Worm (Caenorhabditis elegans) whole organism, young adult: Measurements from ENCODE around the gene C02F5.3.

Experiments
- B0019.2 ChIP-seq: fragments of 200-800 bp; sonication (Bioruptor generic); conservative IDR thresholded peaks from 2 replicates; pipeline ENCODE4 v1.3.6; 2022; ENCODE audit warnings: missing genetic modification reagents, missing genetic modification characterization, missing compliant biosample characterization
- B0261.1 ChIP-seq: sonication (generic microtip); optimal IDR thresholded peaks from 2 replicates; lab custom pipeline; 2016; ENCODE audit warnings: mild to moderate bottlenecking, missing genetic modification characterization, moderate library complexity, missing compliant biosample characterization
- B0336.3 ChIP-seq: fragments of 200-800 bp; sonication (Bioruptor generic); IDR thresholded peaks from 2 replicates; pipeline ENCODE4 v1.3.6; 2022; ENCODE audit warnings: missing genetic modification characterization, missing compliant biosample characterization
- F10E7.11 ChIP-seq: sonication (generic microtip); optimal IDR thresholded peaks from 2 replicates; lab custom pipeline; 2017; ENCODE audit warnings: mild to moderate bottlenecking, missing genetic modification characterization, moderate library complexity, missing compliant biosample characterization
- F22D6.2 ChIP-seq: sonication (generic microtip); optimal IDR thresholded peaks from 2 replicates; lab custom pipeline; 2016; ENCODE audit warnings: mild to moderate bottlenecking, missing genetic modification characterization, missing compliant biosample characterization
- F37B4.10 ChIP-seq: fragments of 200-800 bp; sonication (Bioruptor generic); IDR thresholded peaks from 2 replicates; pipeline ENCODE4 v1.3.6; 2022; ENCODE audit warnings: missing genetic modification characterization, missing compliant biosample characterization
- F52B5.7 ChIP-seq: sonication (generic microtip); optimal IDR thresholded peaks from 2 replicates; lab custom pipeline; 2016; ENCODE audit warnings: mild to moderate bottlenecking, missing genetic modification characterization, missing compliant biosample characterization
- Y67H2A.10 ChIP-seq: fragments of 200-800 bp; sonication (Bioruptor generic); conservative IDR thresholded peaks from 2 replicates; pipeline ENCODE4 v1.3.6; 2022; ENCODE audit warnings: missing genetic modification reagents, missing genetic modification characterization, missing compliant biosample characterization
- akir-1 ChIP-seq: fragments of 200-800 bp; sonication (Bioruptor generic); optimal IDR thresholded peaks from 2 replicates; lab custom pipeline; 2018; ENCODE audit warnings: mild to moderate bottlenecking, missing genetic modification characterization, moderate library complexity, missing compliant biosample characterization
- aptf-3 ChIP-seq: fragments of 200-800 bp; sonication (Bioruptor generic); IDR thresholded peaks from 2 replicates; pipeline ENCODE4 v1.3.6; 2022; ENCODE audit warnings: missing genetic modification characterization, missing compliant biosample characterization
- atf-7 ChIP-seq: sonication (generic microtip); optimal IDR thresholded peaks from 2 replicates; lab custom pipeline; 2017; ENCODE audit warnings: mild to moderate bottlenecking, missing genetic modification characterization, missing compliant biosample characterization
- attf-5 ChIP-seq: fragments of 200-800 bp; sonication (Bioruptor generic); optimal IDR thresholded peaks from 2 replicates; lab custom pipeline; 2018; ENCODE audit warnings: mild to moderate bottlenecking, missing genetic modification characterization, missing compliant biosample characterization
- attf-6 ChIP-seq: fragments of 200-800 bp; sonication (Bioruptor generic); IDR thresholded peaks from 2 replicates; pipeline ENCODE4 v1.3.6; 2022; ENCODE audit warnings: missing genetic modification reagents, missing genetic modification characterization, missing compliant biosample characterization
- bed-2 ChIP-seq: fragments of 200-800 bp; sonication (Bioruptor generic); IDR thresholded peaks from 2 replicates; pipeline ENCODE4 v1.3.6; 2022; ENCODE audit warnings: missing genetic modification reagents, missing genetic modification characterization, missing compliant biosample characterization
- ceh-100 ChIP-seq: fragments of 200-800 bp; sonication (Bioruptor generic); IDR thresholded peaks from 2 replicates; pipeline ENCODE4 v1.3.6; 2022; ENCODE audit warnings: missing genetic modification reagents, missing genetic modification characterization, missing compliant biosample characterization
- ceh-27 ChIP-seq: fragments of 200-800 bp; sonication (Bioruptor generic); optimal IDR thresholded peaks from 2 replicates; lab custom pipeline; 2018; ENCODE audit warnings: mild to moderate bottlenecking, missing genetic modification characterization, moderate library complexity, missing compliant biosample characterization
- ceh-79 ChIP-seq: sonication (generic microtip); optimal IDR thresholded peaks from 2 replicates; lab custom pipeline; 2017; ENCODE audit warnings: mild to moderate bottlenecking, missing genetic modification characterization, missing compliant biosample characterization
- ceh-91 ChIP-seq: fragments of 200-800 bp; sonication (Bioruptor generic); IDR thresholded peaks from 2 replicates; pipeline ENCODE4 v1.3.6; 2022; ENCODE audit warnings: missing genetic modification reagents, missing genetic modification characterization, missing compliant biosample characterization
- dox-1 ChIP-seq: fragments of 200-800 bp; sonication (Bioruptor generic); IDR thresholded peaks from 2 replicates; pipeline ENCODE4 v1.3.6; 2022; ENCODE audit warnings: missing genetic modification reagents, missing genetic modification characterization, missing compliant biosample characterization
- efl-1 ChIP-seq: fragments of 150-350 bp; optimal IDR thresholded peaks from 2 replicates; lab custom pipeline; 2014; ENCODE audit warnings: missing biosample characterization, missing genetic modification reagents, missing genetic modification characterization
- egl-18 ChIP-seq: fragments of 200-800 bp; sonication (Bioruptor generic); IDR thresholded peaks from 2 replicates; pipeline ENCODE4 v1.3.6; 2022; ENCODE audit warnings: missing genetic modification reagents, missing genetic modification characterization, missing compliant biosample characterization
- egrh-3 ChIP-seq: fragments of 200-800 bp; sonication (Bioruptor generic); IDR thresholded peaks from 2 replicates; pipeline ENCODE4 v1.3.6; 2022; ENCODE audit warnings: missing genetic modification reagents, missing genetic modification characterization, missing compliant biosample characterization
- ekl-4 ChIP-seq: fragments of 200-800 bp; sonication (Bioruptor generic); IDR thresholded peaks from 2 replicates; pipeline ENCODE4 v1.3.6; 2022; ENCODE audit warnings: missing genetic modification reagents, missing genetic modification characterization, missing compliant biosample characterization
- ets-4 ChIP-seq: fragments of 200-800 bp; sonication (Bioruptor generic); optimal IDR thresholded peaks from 2 replicates; lab custom pipeline; 2018; ENCODE audit warnings: mild to moderate bottlenecking, missing genetic modification characterization, missing compliant biosample characterization
- fkh-3 ChIP-seq: sonication (generic microtip); optimal IDR thresholded peaks from 2 replicates; lab custom pipeline; 2016; ENCODE audit warnings: mild to moderate bottlenecking, missing genetic modification characterization, missing compliant biosample characterization
- gei-17 ChIP-seq: fragments of 200-800 bp; sonication (Bioruptor generic); optimal IDR thresholded peaks from 2 replicates; lab custom pipeline; 2018; ENCODE audit warnings: mild to moderate bottlenecking, missing genetic modification characterization, missing compliant biosample characterization
- hlh-12 ChIP-seq: sonication (generic microtip); optimal IDR thresholded peaks from 2 replicates; lab custom pipeline; 2016; ENCODE audit warnings: missing genetic modification characterization, missing compliant biosample characterization
- hrde-1 ChIP-seq: sonication (generic microtip); optimal IDR thresholded peaks from 2 replicates; lab custom pipeline; 2016; ENCODE audit warnings: missing genetic modification characterization, mild to moderate bottlenecking, missing compliant biosample characterization, moderate library complexity, missing genotype, missing genetic modification reagents, borderline replicate concordance
- lin-35 ChIP-seq, 3 experiments: fragments of 150-350 bp in 2 of 3; sonication (generic microtip) in 1 of 3; optimal IDR thresholded peaks; 2 replicates each; lab custom pipeline; 2014 to 2018; ENCODE audit warnings: missing biosample characterization in 3 of 3, missing genetic modification characterization in 3 of 3, missing genetic modification reagents in 3 of 3
- lir-1 ChIP-seq: fragments of 200-800 bp; sonication (Bioruptor generic); conservative IDR thresholded peaks from 2 replicates; pipeline ENCODE4 v1.3.6; 2022; ENCODE audit warnings: missing genetic modification reagents, missing genetic modification characterization, missing compliant biosample characterization
- lsy-27 ChIP-seq: sonication (generic microtip); optimal IDR thresholded peaks from 2 replicates; lab custom pipeline; 2017; ENCODE audit warnings: missing genetic modification characterization, mild to moderate bottlenecking, missing compliant biosample characterization, antibody characterized with exemption, missing genotype, borderline replicate concordance; ENCODE audit not compliant: insufficient read depth
- madf-6 ChIP-seq: fragments of 200-800 bp; sonication (Bioruptor generic); IDR thresholded peaks from 2 replicates; pipeline ENCODE4 v1.3.6; 2022; ENCODE audit warnings: missing genetic modification reagents, missing genetic modification characterization, missing compliant biosample characterization
- mxl-1 ChIP-seq: sonication (generic microtip); optimal IDR thresholded peaks from 2 replicates; lab custom pipeline; 2016; ENCODE audit warnings: missing genetic modification characterization, missing compliant biosample characterization
- nfya-1 ChIP-seq: sonication (generic microtip); optimal IDR thresholded peaks from 2 replicates; lab custom pipeline; 2017; ENCODE audit warnings: antibody characterized with exemption, missing compliant biosample characterization, missing genetic modification characterization, borderline replicate concordance; ENCODE audit not compliant: insufficient read depth
- nhr-179 ChIP-seq: sonication (generic microtip); optimal IDR thresholded peaks from 2 replicates; lab custom pipeline; 2016; ENCODE audit warnings: mild to moderate bottlenecking, missing genetic modification characterization, missing compliant biosample characterization
- nhr-90 ChIP-seq: sonication (generic microtip); optimal IDR thresholded peaks from 2 replicates; lab custom pipeline; 2016; ENCODE audit warnings: missing genotype, mild to moderate bottlenecking, missing genetic modification characterization, missing compliant biosample characterization
- repo-1 ChIP-seq: sonication (generic microtip); optimal IDR thresholded peaks from 2 replicates; lab custom pipeline; 2017; ENCODE audit warnings: mild to moderate bottlenecking, missing genetic modification characterization, missing compliant biosample characterization
- sdz-38 ChIP-seq: sonication (generic microtip); optimal IDR thresholded peaks from 2 replicates; lab custom pipeline; 2016; ENCODE audit warnings: missing genotype, missing genetic modification characterization, missing compliant biosample characterization
- snpc-1.1 ChIP-seq: sonication (generic microtip); optimal IDR thresholded peaks from 2 replicates; lab custom pipeline; 2017; ENCODE audit warnings: missing genetic modification characterization, mild to moderate bottlenecking, missing compliant biosample characterization, antibody characterized with exemption, moderate library complexity, missing genotype, missing genetic modification reagents; ENCODE audit not compliant: insufficient read depth
- snpc-4 ChIP-seq, 5 experiments: fragments of 150-350 bp in 1 of 5; sonication (generic microtip) in 4 of 5; optimal IDR thresholded peaks; 2 replicates each; lab custom pipeline; 2014 to 2018; ENCODE audit warnings: missing genetic modification characterization in 5 of 5, missing biosample characterization in 3 of 5, antibody characterized with exemption in 2 of 5, mild to moderate bottlenecking in 2 of 5, missing compliant biosample characterization in 2 of 5, missing genotype in 2 of 5, moderate library complexity in 2 of 5, missing genetic modification reagents in 1 of 5
- tlf-1 ChIP-seq: fragments of 200-800 bp; sonication (Bioruptor generic); optimal IDR thresholded peaks from 2 replicates; lab custom pipeline; 2018; ENCODE audit warnings: mild to moderate bottlenecking, missing genetic modification characterization, missing compliant biosample characterization
- unc-130 ChIP-seq: sonication (generic microtip); optimal IDR thresholded peaks from 2 replicates; lab custom pipeline; 2016; ENCODE audit warnings: missing genetic modification reagents, missing genetic modification characterization, missing compliant biosample characterization
- unc-62 ChIP-seq: fragments of 150-350 bp; optimal IDR thresholded peaks from 2 replicates; lab custom pipeline; 2014; ENCODE audit warnings: missing biosample characterization, missing genetic modification reagents, missing genetic modification characterization
- ztf-18 ChIP-seq: sonication (generic microtip); optimal IDR thresholded peaks from 2 replicates; lab custom pipeline; 2016; ENCODE audit warnings: missing genotype, mild to moderate bottlenecking, missing genetic modification characterization, missing compliant biosample characterization
- ztf-22 ChIP-seq: fragments of 200-800 bp; sonication (Bioruptor generic); optimal IDR thresholded peaks from 2 replicates; lab custom pipeline; 2018; ENCODE audit warnings: mild to moderate bottlenecking, missing genetic modification characterization, moderate library complexity, missing compliant biosample characterization
- ztf-3 ChIP-seq: fragments of 200-800 bp; sonication (Bioruptor generic); optimal IDR thresholded peaks from 2 replicates; lab custom pipeline; 2018; ENCODE audit warnings: mild to moderate bottlenecking, missing genetic modification characterization, missing compliant biosample characterization

Gene C02F5.3

ce11 chrIII:8209775-8210174, 35.9 kb upstream of the C02F5.3 start, which contains the start of gene C30A5.10:
TSS of gene C30A5.10 (minus strand) at chrIII:8209875.
- TF ChIP-seq snpc-1.1 (tag; lab: Kevin White, UChicago) (no peak), F10E7.11 (tag; lab: Kevin White, UChicago) (no peak), aptf-3 (GFP tag; lab: Robert Waterston, UW) (no peak)

DNA sequence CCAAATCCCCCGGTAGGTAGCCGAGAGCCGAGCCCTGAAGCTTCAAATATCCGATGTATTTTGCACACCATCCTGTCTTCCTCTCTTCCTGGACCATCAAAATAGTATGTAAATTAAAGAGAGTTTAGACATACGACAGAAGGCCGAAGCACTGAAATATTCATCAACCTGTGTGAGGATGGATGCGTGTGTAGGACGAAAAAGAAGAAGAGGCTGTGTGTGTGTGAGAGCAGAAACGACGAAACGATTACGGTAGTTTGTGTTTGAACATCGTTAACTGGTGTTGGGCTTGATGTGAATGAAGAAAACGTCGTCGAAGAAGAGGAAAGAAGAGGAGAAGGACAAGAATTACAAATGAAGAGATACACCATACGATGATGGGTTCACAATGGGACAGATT, 34.1 kb upstream of the C02F5.3 start:
- no peak for TF ChIP-seq sdz-38
- no peak for TF ChIP-seq efl-1 (GFP tag; lab: Kevin White, UChicago)
- TF ChIP-seq F37B4.10 (GFP tag; lab: Robert Waterston, UW): no peak
- no peak for TF ChIP-seq gei-17 (GFP tag; lab: Kevin White, UChicago)
- TF ChIP-seq fkh-3 (tag; lab: Kevin White, UChicago): no peak
- TF ChIP-seq nhr-179 (tag; lab: Kevin White, UChicago): no peak
- TF ChIP-seq ztf-18 (tag; lab: Kevin White, UChicago): no peak
- TF ChIP-seq attf-6 (GFP tag; lab: Robert Waterston, UW): no peak
- no peak for TF ChIP-seq ceh-79
- TF ChIP-seq ceh-91 (GFP tag; lab: Robert Waterston, UW): no peak
- no peak for TF ChIP-seq bed-2 (GFP tag; lab: Robert Waterston, UW)
- TF ChIP-seq F52B5.7 (tag; lab: Kevin White, UChicago): no peak
- no peak for TF ChIP-seq mxl-1 (tag; lab: Kevin White, UChicago)
- no peak for TF ChIP-seq egl-18 (GFP tag; lab: Robert Waterston, UW)
- TF ChIP-seq unc-130 (GFP tag; lab: Kevin White, UChicago): no peak
- no peak for TF ChIP-seq hlh-12 (tag; lab: Kevin White, UChicago)
- no peak for TF ChIP-seq lin-35 (GFP tag; optimal IDR thresholded peaks at IDR 0.05; lab: Kevin White, UChicago)
- TF ChIP-seq atf-7 (tag; lab: Kevin White, UChicago): no peak
- no peak for TF ChIP-seq F22D6.2
- TF ChIP-seq nfya-1 (tag; lab: Kevin White, UChicago): no peak

DNA sequence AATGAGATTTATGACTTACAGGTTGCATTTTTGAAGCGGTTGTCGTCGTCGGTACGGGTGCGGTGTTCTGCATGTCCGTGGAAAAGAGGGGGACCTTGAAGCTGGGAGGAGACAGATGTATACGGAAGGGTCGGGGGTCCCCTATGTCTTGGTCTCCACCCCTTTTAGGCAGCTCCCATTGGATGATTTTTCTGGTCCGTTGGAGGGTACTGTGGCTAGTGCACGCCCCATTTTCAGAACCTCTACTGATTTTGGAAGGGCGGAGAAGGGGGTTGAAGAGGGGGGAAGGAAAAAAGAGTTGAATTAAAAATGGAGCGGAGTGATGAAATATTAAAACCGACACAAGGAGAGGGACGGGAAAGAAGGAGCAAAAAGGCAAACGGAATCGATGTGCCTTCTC, 29.5 kb upstream of the C02F5.3 start, which contains the start of gene unc-86:
Gene unc-86 (minus strand): TSS at position 113 of the 400 bp plus-strand sequence.
- TF ChIP-seq ets-4 (GFP tag; lab: Kevin White, UChicago) (no peak), repo-1 (no peak), nhr-90 (no peak), hrde-1 (tag; lab: Kevin White, UChicago) (no peak), ceh-91 (GFP tag; lab: Robert Waterston, UW) (no peak), lir-1 (no peak), ceh-27 (GFP tag; lab: Kevin White, UChicago) (no peak), madf-6 (GFP tag; lab: Robert Waterston, UW) (no peak), ceh-100 (GFP tag; lab: Robert Waterston, UW) (no peak), akir-1 (no peak), sdz-38 (no peak), lsy-27 (no peak), ztf-22 (no peak), B0336.3 (GFP tag; lab: Robert Waterston, UW) (no peak), dox-1 (no peak)

DNA sequence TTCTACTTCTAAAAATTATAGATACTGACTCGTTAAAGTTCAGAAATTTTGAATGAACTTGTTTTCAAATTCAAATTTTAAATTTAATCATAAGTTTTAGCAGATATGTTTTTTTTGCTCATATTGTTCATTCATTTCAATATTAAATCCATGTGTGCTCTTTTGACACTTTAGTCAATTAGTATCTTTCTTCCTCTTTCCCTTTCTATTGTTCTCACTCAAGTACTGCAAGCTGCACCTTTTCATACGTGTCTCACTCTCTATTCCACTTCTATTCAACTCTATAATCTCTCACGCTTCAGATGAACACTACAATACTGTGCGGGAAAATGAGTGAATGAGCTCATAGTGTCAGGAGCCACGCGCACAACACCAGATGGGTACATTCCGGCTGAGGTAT, 27.8 kb upstream of the C02F5.3 start, which contains the start of gene C30A5.16:
Gene C30A5.16 (plus strand): TSS at position 301 of the 400 bp plus-strand sequence.
- TF ChIP-seq unc-62 (GFP tag; lab: Kevin White, UChicago): no peak
- TF ChIP-seq nhr-90: no peak
- TF ChIP-seq ztf-3 (GFP tag; lab: Kevin White, UChicago): no peak
- TF ChIP-seq egrh-3 (GFP tag; lab: Robert Waterston, UW): no peak
- no peak for TF ChIP-seq attf-5 (GFP tag; lab: Kevin White, UChicago)
- no peak for TF ChIP-seq Y67H2A.10 (GFP tag; lab: Robert Waterston, UW)
- TF ChIP-seq B0261.1 (tag; lab: Kevin White, UChicago): no peak
- no peak for TF ChIP-seq ekl-4 (GFP tag; lab: Robert Waterston, UW)
- TF ChIP-seq gei-17 (GFP tag; lab: Kevin White, UChicago): no peak
- no peak for TF ChIP-seq B0019.2 (GFP tag; lab: Robert Waterston, UW)
- no peak for TF ChIP-seq snpc-4 (GFP tag; optimal IDR thresholded peaks at IDR 0.05; lab: Kevin White, UChicago)
- TF ChIP-seq snpc-4 (tag; optimal IDR thresholded peaks at IDR 0.05; lab: Kevin White, UChicago): no peak
- TF ChIP-seq tlf-1: no peak
